Fruit fly (Drosophila melanogaster) whole organism, pupa: ENCODE measurements around the gene CG8541.
A peak's percentile ranks its signal among the peaks of the same experiment; 100 is the strongest.

Experiments used
- CG17806 ChIP-seq: fragments of 200-800 bp; sonication (Bioruptor generic); optimal IDR thresholded peaks from 2 replicates; lab custom pipeline; 2018; ENCODE audit warnings: missing biosample characterization, mild to moderate bottlenecking, missing genetic modification characterization, moderate library complexity
- CG8301 ChIP-seq: fragments of 200-800 bp; sonication (Bioruptor generic); optimal IDR thresholded peaks from 2 replicates; lab custom pipeline; 2018; ENCODE audit warnings: missing biosample characterization, mild to moderate bottlenecking, missing genetic modification characterization
- Ets98B ChIP-seq: fragments of 200-800 bp; sonication (Bioruptor generic); IDR thresholded peaks from 2 replicates; pipeline ENCODE4 v1.3.6; 2022; ENCODE audit warnings: missing biosample characterization, missing genetic modification characterization

The CG8541 gene

dm6 chr3L:7521847-7522246 is 50.5 kb downstream of the CG8541 start:
- TF ChIP-seq CG8301 (peak; percentile 1), CG17806 (tag; lab: Kevin White, UChicago) (peak; percentile 14), Ets98B (no peak)
